Worm (Caenorhabditis elegans) whole organism, L4 larva: Measurements from ENCODE around the gene C06E4.2.

Experiments used
- R02D3.7 ChIP-seq: fragments of 150-350 bp; sonication (generic microtip); optimal IDR thresholded peaks from 3 replicates; lab custom pipeline; 2014; ENCODE audit warnings: missing biosample characterization, missing genetic modification characterization
- nhr-10 ChIP-seq: fragments of 150-350 bp; optimal IDR thresholded peaks from 2 replicates; lab custom pipeline; 2014; ENCODE audit warnings: missing biosample characterization, missing genetic modification characterization
- nhr-11 ChIP-seq: fragments of 150-350 bp; optimal IDR thresholded peaks from 2 replicates; lab custom pipeline; 2014; ENCODE audit warnings: missing biosample characterization, missing genetic modification characterization
- pqm-1 ChIP-seq: sonication (generic microtip); optimal IDR thresholded peaks from 2 replicates; lab custom pipeline; 2017; ENCODE audit warnings: missing biosample characterization, missing genetic modification characterization

DNA sequence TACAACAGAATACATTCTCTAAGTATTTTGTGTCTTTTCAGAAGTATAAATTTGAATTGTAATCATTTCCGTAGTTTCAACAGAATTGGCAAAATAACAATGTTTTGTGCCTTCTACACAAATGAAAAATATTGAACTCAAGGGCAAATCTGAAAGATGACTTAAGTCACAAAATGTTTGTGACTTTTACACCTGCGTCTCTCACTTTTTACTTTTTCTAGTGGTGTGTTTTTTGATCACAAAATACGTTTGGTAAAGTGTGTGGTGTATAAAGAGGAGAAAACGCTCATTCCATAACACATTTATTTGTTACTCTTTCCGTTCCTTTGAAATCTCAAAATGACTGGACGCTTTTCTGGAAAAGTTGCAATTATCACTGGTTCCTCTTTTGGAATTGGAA, 16.2 kb upstream of the C06E4.2 start, which contains the start of gene C06E4.3:
- TF ChIP-seq R02D3.7 (no peak), nhr-10 (tag; lab: Kevin White, UChicago) (no peak), nhr-11 (no peak), pqm-1 (tag; lab: Kevin White, UChicago) (no peak)
